Fruit fly (Drosophila melanogaster) whole organism, pupa: ENCODE measurements around the gene CG8419.

ENCODE experiments used
- CG12605 ChIP-seq: fragments of 200-800 bp; sonication (Bioruptor generic); IDR thresholded peaks from 2 replicates; pipeline ENCODE4 v1.3.6; 2022; ENCODE audit warnings: missing biosample characterization, missing genetic modification characterization
- CG15710 ChIP-seq: fragments of 200-800 bp; sonication (Bioruptor generic); optimal IDR thresholded peaks from 2 replicates; lab custom pipeline; 2018; ENCODE audit warnings: missing biosample characterization, mild to moderate bottlenecking, missing genetic modification characterization, moderate library complexity
- CG32121 ChIP-seq: fragments of 200-800 bp; sonication (Bioruptor generic); IDR thresholded peaks from 2 replicates; pipeline ENCODE4 v1.3.6; 2022; ENCODE audit warnings: missing biosample characterization, missing genetic modification characterization
- CG8301 ChIP-seq: fragments of 200-800 bp; sonication (Bioruptor generic); optimal IDR thresholded peaks from 2 replicates; lab custom pipeline; 2018; ENCODE audit warnings: missing biosample characterization, mild to moderate bottlenecking, missing genetic modification characterization
- Pif1B ChIP-seq: fragments of 200-800 bp; sonication (Bioruptor generic); optimal IDR thresholded peaks from 3 replicates; lab custom pipeline; 2016; ENCODE audit warnings: missing biosample characterization, missing genetic modification characterization

dm6 chr2L:8213987-8214386 lies 8.0 kb downstream of the CG8419 start, which contains the start of gene CG8353:
- TF ChIP-seq CG12605 = no peak
- TF ChIP-seq CG8301 (tag; lab: Kevin White, UChicago) = no peak
- peak; percentile 43; the same call in 1 of the 2 replicates for TF ChIP-seq CG32121
- no peak for TF ChIP-seq CG15710 (tag; lab: Kevin White, UChicago)
- TF ChIP-seq Pif1B = no peak
